Fruit fly (Drosophila melanogaster) S2 (cell line): ENCODE data around the gene Grip75.

Experiments
- CG8478 ChIP-seq: fragments of >200 bp; optimal IDR thresholded peaks from 2 replicates; lab custom pipeline; 2018
- CTCF ChIP-seq, 2 experiments: fragments of >200 bp; optimal IDR thresholded peaks; 2 replicates each; lab custom pipeline; 2018

Grip75 gene

DNA sequence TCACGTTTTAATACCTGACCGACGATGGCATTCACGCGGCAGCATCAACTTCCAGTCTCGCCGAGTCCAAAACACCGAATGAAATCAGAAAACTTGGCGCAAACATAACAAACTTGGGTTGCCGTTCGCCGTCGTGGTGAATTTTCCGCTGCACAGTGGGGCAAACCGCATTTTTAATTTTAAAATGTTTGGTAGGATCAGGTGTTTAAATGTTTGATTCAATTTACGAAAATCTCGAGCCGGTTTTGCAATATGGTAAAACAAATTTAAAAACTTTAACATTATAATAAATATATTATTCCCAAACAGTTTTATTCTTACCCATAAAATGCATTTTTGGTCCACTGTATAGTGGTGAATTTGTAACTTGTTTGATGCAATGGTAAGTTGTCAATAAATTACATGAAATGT lies 8.8 kb upstream of the Grip75 start, which contains the start of gene RluA-1:
Gene RluA-1, minus strand, starts transcription at position 82 of the 411 bp plus-strand sequence.
- TF ChIP-seq CTCF (optimal IDR thresholded peaks at IDR 0.05; lab: Kevin White, UChicago) = no peak
- no peak for TF ChIP-seq CG8478

DNA sequence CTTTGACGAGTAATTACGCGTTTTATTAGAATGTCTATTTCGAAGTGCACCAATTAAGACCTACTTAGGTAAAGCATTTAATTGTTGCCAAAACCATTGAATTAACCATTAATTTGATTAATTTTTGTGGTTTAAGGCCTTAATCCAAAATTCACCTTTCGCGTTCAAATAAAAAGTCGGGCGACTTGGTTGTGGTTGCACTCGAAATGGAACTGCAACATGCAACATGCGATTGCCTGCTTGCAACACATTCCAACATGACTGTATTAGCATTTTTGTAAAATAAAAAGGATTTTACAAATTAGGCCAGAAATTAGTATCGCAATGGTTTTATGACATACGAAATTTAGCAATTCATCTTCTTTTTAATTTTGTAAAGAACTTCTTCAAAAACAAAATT lies 8.3 kb upstream of the Grip75 start:
- TF ChIP-seq CG8478 (no peak), CTCF (optimal IDR thresholded peaks at IDR 0.05; lab: Kevin White, UChicago) (no peak)

DNA sequence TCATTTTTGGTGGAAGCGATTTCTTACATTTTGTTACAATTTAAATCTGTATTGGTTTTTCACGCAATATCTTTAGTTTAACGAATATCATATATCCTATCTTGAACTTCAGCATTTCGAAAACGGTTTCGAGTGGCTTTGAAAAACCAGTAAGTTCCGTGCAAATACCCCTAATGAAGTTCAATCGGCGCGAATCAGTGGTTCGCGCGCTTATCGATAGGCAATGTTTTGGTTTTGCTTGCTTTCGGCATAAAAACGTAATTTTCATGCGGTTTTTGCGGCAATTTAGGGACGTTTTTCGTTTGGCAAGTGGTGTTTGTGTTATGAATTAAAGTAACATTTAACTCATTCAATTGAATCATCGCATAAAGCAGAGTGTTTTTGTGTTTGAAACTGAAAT lies 6.2 kb upstream of the Grip75 start, which contains the start of gene RluA-2:
Gene RluA-2, plus strand, starts transcription at position 195 of the 400 bp plus-strand sequence.
- no peak for TF ChIP-seq CTCF (optimal IDR thresholded peaks at IDR 0.05; lab: Kevin White, UChicago)
- TF ChIP-seq CG8478 = no peak

DNA sequence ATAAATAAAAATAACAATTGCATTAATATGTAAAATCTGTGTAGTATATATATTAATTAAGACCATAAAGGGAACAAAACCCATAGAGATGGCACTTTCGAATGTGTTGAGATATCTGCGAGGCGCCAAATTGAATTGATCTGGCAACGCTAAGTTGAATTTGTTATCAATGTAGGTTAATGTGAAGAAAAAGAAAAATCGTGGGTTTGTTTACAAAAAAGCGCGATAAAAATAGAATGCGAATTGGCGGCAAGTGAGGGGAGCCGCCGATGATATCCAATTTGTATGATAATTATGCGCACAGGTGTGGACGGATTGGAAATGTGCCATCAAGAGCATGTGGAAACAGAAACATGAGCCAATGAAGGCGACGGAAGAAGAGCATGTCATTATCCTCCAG lies 3.2 kb upstream of the Grip75 start:
- TF ChIP-seq CTCF (optimal IDR thresholded peaks at IDR 0.05; lab: Kevin White, UChicago) (no peak), CG8478 (no peak)

DNA sequence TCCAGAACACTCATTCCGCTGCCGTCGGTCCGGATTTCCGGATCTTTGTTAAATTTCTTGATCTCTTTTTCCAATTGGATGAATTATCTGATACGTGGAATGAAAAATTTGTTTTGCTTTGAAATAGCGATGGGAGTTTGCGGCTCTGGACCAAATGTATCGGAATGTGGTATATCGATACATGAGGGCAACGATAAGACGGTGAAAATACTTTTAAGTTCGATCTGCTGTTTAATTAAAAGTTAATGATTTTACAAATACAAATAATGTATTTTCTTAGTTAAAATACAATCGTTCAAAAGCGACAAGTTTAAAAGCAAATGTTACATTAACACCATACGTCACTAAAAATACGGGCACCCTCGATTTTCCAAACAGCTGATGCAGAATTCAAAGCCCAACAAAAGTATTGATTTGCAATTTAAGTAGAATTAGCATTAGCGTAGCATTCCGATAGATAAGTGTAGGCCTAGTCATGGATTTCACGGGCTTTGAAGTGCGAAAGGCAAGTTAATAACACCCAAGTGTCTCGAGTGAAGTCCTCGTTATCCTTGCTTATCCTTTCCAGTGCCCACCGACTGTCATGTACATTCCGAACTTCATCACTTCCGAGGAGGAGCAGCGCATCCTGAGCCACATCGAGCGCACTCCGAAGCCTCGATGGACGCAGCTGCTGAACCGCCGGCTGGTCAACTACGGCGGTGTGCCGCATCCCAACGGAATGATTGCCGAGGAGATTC lies 5.6 kb downstream of the Grip75 start, which contains the start of the genes Cog4 and CG6144:
Gene Cog4, minus strand, starts transcription at position 139 of the 740 bp plus-strand sequence.
Gene CG6144, plus strand, starts transcription at position 211 of the 740 bp plus-strand sequence.
- TF ChIP-seq CG8478 (no peak), CTCF (optimal IDR thresholded peaks at IDR 0.05; lab: Kevin White, UChicago) (no peak)

DNA sequence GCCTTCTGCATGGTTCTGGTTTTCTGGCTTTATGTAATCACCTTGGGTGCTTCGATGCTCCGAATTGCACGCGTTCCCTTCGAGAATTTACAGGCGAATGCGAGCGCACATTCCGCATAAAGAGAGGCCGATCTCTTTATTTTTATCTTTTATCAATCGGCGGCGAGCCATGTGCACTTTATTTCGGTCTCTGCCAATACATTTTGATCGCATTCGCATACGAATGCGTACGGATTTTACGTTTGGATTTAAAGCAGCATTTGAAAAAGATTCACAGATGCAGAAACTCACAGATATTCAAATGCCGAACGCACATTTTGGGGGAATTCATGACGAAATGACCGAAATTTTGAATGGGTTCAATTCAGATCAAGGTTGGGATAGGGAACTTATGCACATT lies 8.3 kb downstream of the Grip75 start, which contains the start of gene CG13144:
Gene CG13144, minus strand, starts transcription at position 101 of the 400 bp plus-strand sequence.
- TF ChIP-seq CG8478 (no peak), CTCF (optimal IDR thresholded peaks at IDR 0.05; lab: Kevin White, UChicago) (no peak)

DNA sequence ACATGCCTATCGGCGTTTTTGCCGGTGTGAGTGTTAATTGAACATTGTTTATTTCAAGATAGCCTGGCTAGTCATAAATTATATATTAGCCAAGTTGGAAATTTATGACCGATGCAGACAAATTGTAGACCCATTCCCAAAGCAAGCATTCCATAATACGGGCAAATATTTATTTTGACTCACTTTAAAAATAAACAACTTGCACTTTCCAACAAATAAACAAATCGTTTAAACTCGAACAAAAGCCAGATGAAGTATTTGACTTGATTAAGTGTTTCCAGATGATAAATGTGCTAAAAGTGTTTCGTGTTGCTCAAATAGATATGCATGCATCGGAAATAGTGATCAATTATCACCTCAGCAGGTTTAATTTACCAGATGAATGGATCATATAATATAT lies 12.4 kb downstream of the Grip75 start:
- TF ChIP-seq CTCF (optimal IDR thresholded peaks at IDR 0.05; lab: Kevin White, UChicago) (no peak), CG8478 (no peak)

DNA sequence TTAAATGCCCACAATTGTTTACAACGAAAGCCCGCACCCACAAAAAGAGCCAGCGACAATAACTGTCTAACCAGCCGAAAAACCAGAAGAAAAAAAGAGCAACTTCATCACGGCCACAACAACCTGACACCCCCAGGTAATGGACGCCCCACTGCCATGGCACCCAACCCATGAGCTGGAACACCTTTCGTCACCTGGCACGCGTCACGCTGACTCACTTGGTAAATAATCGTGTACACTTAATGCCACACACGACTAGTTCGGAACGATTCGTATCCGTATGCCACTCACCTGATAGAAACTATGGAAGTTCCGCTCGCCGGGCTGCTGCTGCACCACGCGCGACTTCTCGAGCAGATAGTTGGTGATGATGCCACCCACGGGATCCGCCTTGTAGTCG lies 13.2 kb downstream of the Grip75 start:
- TF ChIP-seq CTCF (optimal IDR thresholded peaks at IDR 0.05; lab: Kevin White, UChicago) = no peak
- TF ChIP-seq CG8478 = no peak

DNA sequence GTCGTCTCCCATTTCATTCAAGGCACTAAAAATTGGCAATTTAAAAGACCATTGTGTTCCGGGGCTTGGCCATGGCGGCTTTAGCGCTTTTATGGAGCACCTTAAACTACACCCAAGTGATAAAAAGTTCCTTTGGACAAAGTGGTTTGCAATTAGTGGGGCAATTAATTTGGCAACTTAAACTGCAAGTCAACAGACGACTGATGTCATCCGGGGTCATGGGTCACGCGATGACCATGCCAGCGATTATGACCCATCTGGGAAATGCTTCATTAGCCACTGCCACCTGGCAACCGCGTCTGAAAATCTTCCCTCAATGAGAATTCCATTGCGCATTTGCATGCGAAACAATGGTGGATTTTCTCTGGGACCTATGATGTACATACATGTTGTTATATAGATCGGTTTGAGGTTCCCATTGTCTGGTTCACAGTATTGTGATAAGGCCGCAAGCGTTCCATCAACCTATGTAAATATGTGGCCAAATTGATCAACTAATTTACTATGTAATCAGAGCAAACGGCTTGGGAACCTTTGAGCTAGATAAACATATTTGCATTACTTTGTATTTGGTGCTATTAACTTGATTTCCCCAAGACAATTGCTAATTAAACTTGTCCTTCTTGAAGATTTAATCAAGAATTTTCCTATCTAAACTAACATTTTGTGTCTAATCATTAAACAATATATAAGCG lies 14.2 kb downstream of the Grip75 start:
- no peak for TF ChIP-seq CTCF (optimal IDR thresholded peaks at IDR 0.05; lab: Kevin White, UChicago)
- no peak for TF ChIP-seq CG8478

DNA sequence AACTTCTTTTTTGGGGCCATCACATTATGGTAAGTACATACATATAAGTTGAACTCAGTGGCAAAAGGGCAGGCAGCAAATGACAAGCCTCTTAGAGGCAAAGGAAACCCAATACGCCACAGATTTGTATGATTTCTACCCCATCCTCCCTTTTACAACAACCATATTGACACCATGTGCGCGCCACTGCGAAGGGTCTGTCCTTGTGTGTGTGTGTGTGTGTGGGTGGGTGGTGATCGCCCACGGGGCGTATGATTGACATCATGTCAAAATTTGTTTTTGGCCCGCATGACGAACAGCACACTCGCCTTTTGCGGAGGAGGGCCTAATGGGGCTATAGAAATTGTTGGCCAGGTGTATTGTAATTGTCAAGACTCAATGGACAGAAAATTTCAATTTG lies 16.5 kb downstream of the Grip75 start:
- TF ChIP-seq CTCF (optimal IDR thresholded peaks at IDR 0.05; lab: Kevin White, UChicago) (no peak), CG8478 (no peak)

DNA sequence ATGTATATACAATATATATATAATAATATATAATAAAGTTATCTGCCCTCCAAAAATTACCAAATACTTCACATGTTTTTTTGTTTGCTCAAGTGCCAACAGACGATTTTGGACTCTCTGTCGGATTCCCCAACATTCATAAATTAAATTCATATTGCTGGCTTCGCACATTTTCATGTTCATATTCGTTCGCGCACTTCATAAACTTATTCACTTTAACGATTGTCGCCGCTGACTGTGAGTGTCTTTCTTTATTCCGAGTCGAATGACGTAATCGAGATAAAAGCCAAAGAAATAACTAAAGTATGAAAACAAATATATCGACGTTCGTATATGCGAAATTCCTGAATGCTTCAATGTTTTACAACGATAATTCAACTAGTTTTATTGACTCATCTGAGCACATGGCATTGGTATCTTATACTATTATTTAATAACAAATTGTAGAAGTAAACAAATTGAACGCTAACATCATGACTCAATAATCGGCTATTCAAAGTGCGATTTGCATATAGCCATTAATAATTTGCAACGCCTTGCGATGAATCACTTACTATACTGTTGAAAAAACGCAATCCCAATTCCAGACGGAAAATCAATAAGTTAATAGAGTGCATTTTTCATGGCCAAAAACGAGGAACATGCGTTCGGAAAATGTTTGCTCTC lies 17.3 kb downstream of the Grip75 start:
- TF ChIP-seq CTCF (optimal IDR thresholded peaks at IDR 0.05; lab: Kevin White, UChicago) (no peak), CG8478 (no peak)

DNA sequence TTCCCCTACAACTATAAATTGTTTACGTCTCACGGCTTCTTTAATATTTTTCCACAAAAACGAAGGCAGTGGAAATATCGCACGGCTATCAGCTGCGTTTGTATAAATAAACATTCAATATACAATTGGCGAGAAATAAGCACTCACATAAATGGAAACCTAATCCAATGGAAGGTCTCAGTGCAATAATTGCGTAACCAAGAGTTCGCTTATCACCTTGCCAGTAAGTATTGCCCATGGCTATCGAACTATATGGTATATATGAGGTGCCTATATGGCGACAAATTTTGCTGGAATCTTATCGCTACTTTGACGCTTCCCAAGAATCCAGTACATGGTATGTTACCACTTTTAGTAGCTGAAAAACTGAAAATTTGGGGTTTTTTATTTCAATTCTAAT lies 19.1 kb downstream of the Grip75 start:
- TF ChIP-seq CG8478 (no peak), CTCF (optimal IDR thresholded peaks at IDR 0.05; lab: Kevin White, UChicago) (no peak)

DNA sequence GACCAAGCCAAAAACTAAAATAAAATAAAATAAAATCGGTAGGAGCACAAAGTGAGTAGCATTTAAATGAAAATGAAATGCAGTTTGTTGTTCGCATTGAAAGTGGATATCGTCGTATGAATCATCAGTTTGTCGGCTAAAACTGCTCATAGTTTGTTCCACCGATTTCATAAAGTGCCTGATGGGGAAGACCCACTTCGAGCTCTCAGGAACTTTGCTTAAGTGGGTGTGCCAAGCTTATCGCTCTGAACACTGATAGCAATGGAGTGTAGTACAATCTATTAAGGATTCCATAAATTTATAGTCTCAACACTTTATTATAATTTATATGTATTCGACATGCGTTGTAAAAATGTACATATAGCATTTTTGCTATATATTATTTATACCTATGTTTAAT lies 19.8 kb downstream of the Grip75 start:
- TF ChIP-seq CG8478 = no peak
- no peak for TF ChIP-seq CTCF (optimal IDR thresholded peaks at IDR 0.05; lab: Kevin White, UChicago)

DNA sequence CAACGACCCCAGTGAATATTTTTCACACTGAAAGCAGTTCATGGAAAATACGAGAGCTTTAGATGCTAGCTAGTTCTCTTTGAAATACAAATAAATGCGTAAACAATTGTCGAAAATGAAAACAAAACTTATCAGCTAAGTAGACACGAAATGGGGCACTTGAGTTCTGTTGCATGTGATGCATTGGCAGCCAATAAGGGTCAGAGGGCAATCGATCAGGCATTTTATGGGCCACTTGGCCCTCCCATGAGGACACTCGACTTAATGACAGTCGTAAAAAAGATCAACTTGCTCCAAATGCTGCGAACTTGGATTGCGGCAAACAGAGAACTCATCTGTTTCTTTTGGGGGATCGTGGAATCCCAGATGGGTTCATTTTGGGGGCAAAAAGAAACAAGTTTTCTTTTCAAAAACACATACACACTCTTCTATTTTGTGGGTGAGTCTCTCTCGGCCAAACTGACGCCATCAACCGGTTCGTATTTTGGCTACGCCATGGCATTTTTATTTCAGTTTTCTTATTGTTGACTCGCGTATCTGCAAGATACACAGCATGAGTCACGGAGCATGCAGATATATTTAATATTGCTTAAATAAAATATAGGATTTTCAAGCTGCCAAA lies 20.4 kb downstream of the Grip75 start:
- TF ChIP-seq CG8478 (no peak), CTCF (optimal IDR thresholded peaks at IDR 0.05; lab: Kevin White, UChicago) (no peak)

DNA sequence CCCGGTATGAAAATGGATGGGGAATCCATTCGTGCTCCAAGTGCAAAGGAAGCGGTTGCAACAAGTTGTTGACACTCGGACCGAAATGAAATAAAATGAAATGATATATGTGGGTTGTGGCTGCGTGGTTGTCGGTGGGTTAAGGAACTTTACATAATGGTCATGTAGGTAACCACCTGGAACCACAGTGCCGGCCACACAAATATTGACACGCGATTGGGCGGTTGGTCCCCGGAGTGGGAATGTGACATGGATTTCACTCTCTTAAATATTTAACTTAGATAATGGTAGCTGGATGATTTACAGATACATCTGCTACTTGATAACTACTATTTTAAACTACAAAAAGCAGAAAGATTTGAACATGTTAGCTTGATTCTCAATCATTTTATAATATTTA lies 21.8 kb downstream of the Grip75 start:
- TF ChIP-seq CTCF (optimal IDR thresholded peaks at IDR 0.05; lab: Kevin White, UChicago) = no peak
- no peak for TF ChIP-seq CG8478
